Fruit fly (Drosophila melanogaster): ENCODE data around the gene CG11601.

Gene CG11601

dm6 chr2L:277122-277671 is 5.9 kb downstream of the CG11601 start, which contains the start of gene smo (continued):
- TF ChIP-seq ase (GFP tag; IDR thresholded peaks at IDR 0.05) (no peak), CG18764 (GFP tag; optimal IDR thresholded peaks at IDR 0.05) (peak; percentile 50), NK7.1 (GFP tag; optimal IDR thresholded peaks at IDR 0.05) (no peak), mld (GFP tag; IDR thresholded peaks at IDR 0.05; ENCODE audit: partially characterized antibody) (peak; percentile 61; the same call in 2 of the 3 replicates), CG12942 (GFP tag; optimal IDR thresholded peaks at IDR 0.05) (peak; percentile 27), sr (GFP tag; IDR thresholded peaks at IDR 0.05) (no peak), E2f1 (GFP tag; IDR thresholded peaks at IDR 0.05) (no peak), eyg (GFP tag; optimal IDR thresholded peaks at IDR 0.05) (no peak), CG6689 (GFP tag; IDR thresholded peaks at IDR 0.05) (no peak), gt (GFP tag; IDR thresholded peaks at IDR 0.05) (no peak), Dbx (GFP tag; IDR thresholded peaks at IDR 0.05) (no peak), CG14965 (GFP tag; optimal IDR thresholded peaks at IDR 0.05; ENCODE audit: borderline replicate concordance) (no peak), HLH54F (GFP tag; optimal IDR thresholded peaks at IDR 0.05) (peak; percentile 65), Hsf (GFP tag; optimal IDR thresholded peaks at IDR 0.05) (peak; percentile 43), CG3065 (GFP tag; optimal IDR thresholded peaks at IDR 0.05) (no peak), disco-r (GFP tag; optimal IDR thresholded peaks at IDR 0.05) (peak; percentile 34), CG17359 (tag; optimal IDR thresholded peaks at IDR 0.05) (no peak), CG8359 (GFP tag; optimal IDR thresholded peaks at IDR 0.05; ENCODE audit: borderline replicate concordance) (no peak), crc (GFP tag; optimal IDR thresholded peaks at IDR 0.05) (no peak), Oaz (GFP tag; IDR thresholded peaks at IDR 0.05) (no peak), Nf-YA (GFP tag; IDR thresholded peaks at IDR 0.05) (no peak), CG7372 (GFP tag; IDR thresholded peaks at IDR 0.05) (no peak), CG1603 (tag; optimal IDR thresholded peaks at IDR 0.05) (peak; percentile 84), Neu2 (GFP tag; optimal IDR thresholded peaks at IDR 0.05; ENCODE audit: borderline replicate concordance) (no peak), CG3281 (GFP tag; optimal IDR thresholded peaks at IDR 0.05) (no peak), shn (GFP tag; optimal IDR thresholded peaks at IDR 0.05) (peak; percentile 51), CG17612 (GFP tag; IDR thresholded peaks at IDR 0.05) (no peak; the same call in 1 of the 2 replicates), unc-4 (GFP tag; IDR thresholded peaks at IDR 0.05; ENCODE audit: partially characterized antibody) (peak; percentile 87), oc (tag; optimal IDR thresholded peaks at IDR 0.05) (no peak), Atf3 (GFP tag; optimal IDR thresholded peaks at IDR 0.05) (peak; percentile 15), CG6854 (GFP tag; optimal IDR thresholded peaks at IDR 0.05) (no peak), dati (GFP tag; IDR thresholded peaks at IDR 0.05) (no peak), dimm (GFP tag; IDR thresholded peaks at IDR 0.05) (no peak), sc (optimal IDR thresholded peaks at IDR 0.05) (no peak), sc (GFP tag; optimal IDR thresholded peaks at IDR 0.05) (no peak), sna (GFP tag; IDR thresholded peaks at IDR 0.05; ENCODE audit: partially characterized antibody) (peak; percentile 76; the same call in 1 of the 2 replicates), Nf-YB (GFP tag; optimal IDR thresholded peaks at IDR 0.05) (no peak), CG3838 (GFP tag; optimal IDR thresholded peaks at IDR 0.05) (no peak), prd (optimal IDR thresholded peaks at IDR 0.05) (no peak), prd (GFP tag; IDR thresholded peaks at IDR 0.05) (0 out of 3 replicates have a peak, but pooled peaks have one; percentile 23), dmrt99B (tag; optimal IDR thresholded peaks at IDR 0.05) (no peak), CG9727 (GFP tag; optimal IDR thresholded peaks at IDR 0.05) (peak; percentile 47), ftz-f1 (GFP tag; optimal IDR thresholded peaks at IDR 0.05) (no peak), al (GFP tag; IDR thresholded peaks at IDR 0.05) (no peak), Spps (tag; optimal IDR thresholded peaks at IDR 0.05) (no peak), Deaf1 (tag; optimal IDR thresholded peaks at IDR 0.05) (no peak), CG6175 (GFP tag; IDR thresholded peaks at IDR 0.05) (no peak), Taf1 (GFP tag; IDR thresholded peaks at IDR 0.05) (no peak), CG13775 (GFP tag; optimal IDR thresholded peaks at IDR 0.05) (peak; percentile 32), gce (GFP tag; IDR thresholded peaks at IDR 0.05) (no peak), sens-2 (GFP tag; IDR thresholded peaks at IDR 0.05) (no peak), HLH3B (GFP tag; IDR thresholded peaks at IDR 0.05) (no peak)

Measured in whole organism, embryonic.